Worm (Caenorhabditis elegans) whole organism, L4 larva: ENCODE data around the gene F09G8.5.

Experiments used
- D1046.2 ChIP-seq: fragments of 200-800 bp; sonication (Bioruptor generic); IDR thresholded peaks from 2 replicates; pipeline ENCODE4 v1.3.6; 2022; ENCODE audit warnings: missing genetic modification characterization, missing compliant biosample characterization
- F26F4.8 ChIP-seq: fragments of 200-800 bp; sonication (Bioruptor generic); conservative IDR thresholded peaks from 2 replicates; pipeline ENCODE4 v1.3.6; 2022; ENCODE audit warnings: missing genetic modification characterization, missing compliant biosample characterization
- F37D6.2 ChIP-seq: sonication (generic microtip); optimal IDR thresholded peaks from 2 replicates; lab custom pipeline; 2016; ENCODE audit warnings: mild to moderate bottlenecking, missing genetic modification characterization, missing compliant biosample characterization
- F44E2.7 ChIP-seq: fragments of 200-800 bp; sonication (Bioruptor generic); IDR thresholded peaks from 2 replicates; pipeline ENCODE4 v2.1.2; 2022; ENCODE audit warnings: missing genetic modification characterization, missing compliant biosample characterization
- R02D3.7 ChIP-seq: fragments of 150-350 bp; sonication (generic microtip); optimal IDR thresholded peaks from 3 replicates; lab custom pipeline; 2014; ENCODE audit warnings: missing biosample characterization, missing genetic modification characterization
- T26A8.4 ChIP-seq: fragments of 200-800 bp; sonication (Bioruptor generic); IDR thresholded peaks from 2 replicates; pipeline ENCODE4 v1.3.6; 2022; ENCODE audit warnings: missing genetic modification characterization, missing compliant biosample characterization
- Y48G9A.11 ChIP-seq: fragments of 200-800 bp; sonication (Bioruptor generic); IDR thresholded peaks from 2 replicates; pipeline ENCODE4 v1.3.6; 2022; ENCODE audit warnings: missing genetic modification reagents, missing genetic modification characterization, missing compliant biosample characterization
- Y5F2A.4 ChIP-seq: fragments of 200-800 bp; sonication (Bioruptor generic); optimal IDR thresholded peaks from 2 replicates; lab custom pipeline; 2018; ENCODE audit warnings: mild to moderate bottlenecking, missing genetic modification characterization, missing compliant biosample characterization
- ZK337.2 ChIP-seq: fragments of 200-800 bp; sonication (Bioruptor generic); IDR thresholded peaks from 2 replicates; pipeline ENCODE4 v1.3.6; 2022; ENCODE audit warnings: missing genetic modification reagents, missing genetic modification characterization, missing compliant biosample characterization
- ZK546.5 ChIP-seq, 2 experiments: sonication (generic microtip); optimal IDR thresholded peaks; 2 replicates each; lab custom pipeline; 2017; ENCODE audit warnings: missing biosample characterization in 2 of 2, missing genetic modification characterization in 2 of 2
- ama-1 ChIP-seq: fragments of 150-350 bp; optimal IDR thresholded peaks from 2 replicates; lab custom pipeline; 2014; ENCODE audit warnings: inconsistent platforms, mixed read lengths
- arid-1 ChIP-seq: fragments of 200-800 bp; sonication (Bioruptor generic); conservative IDR thresholded peaks from 2 replicates; pipeline ENCODE4 v1.3.6; 2022; ENCODE audit warnings: missing genetic modification reagents, missing genetic modification characterization, missing compliant biosample characterization
- ceh-20 ChIP-seq: fragments of 200-800 bp; sonication (Bioruptor generic); IDR thresholded peaks from 2 replicates; pipeline ENCODE4 v1.3.6; 2022; ENCODE audit warnings: missing genetic modification reagents, missing genetic modification characterization, missing compliant biosample characterization
- ceh-44 ChIP-seq: fragments of 200-800 bp; sonication (Bioruptor generic); IDR thresholded peaks from 2 replicates; pipeline ENCODE4 v1.3.6; 2022; ENCODE audit warnings: missing genetic modification reagents, missing genetic modification characterization, missing compliant biosample characterization
- ceh-82 ChIP-seq: sonication (generic microtip); optimal IDR thresholded peaks from 2 replicates; lab custom pipeline; 2017; ENCODE audit warnings: missing biosample characterization, missing genetic modification characterization
- daf-16 ChIP-seq, 3 experiments: sonication (generic microtip); optimal IDR thresholded peaks; 2 replicates each; lab custom pipeline; 2016 to 2017; ENCODE audit warnings: missing genetic modification characterization in 3 of 3, missing genetic modification reagents in 3 of 3, mild to moderate bottlenecking in 2 of 3, missing compliant biosample characterization in 2 of 3, missing biosample characterization in 1 of 3, moderate library complexity in 1 of 3
- daf-8 ChIP-seq: fragments of 200-800 bp; sonication (Bioruptor generic); IDR thresholded peaks from 2 replicates; pipeline ENCODE4 v1.3.6; 2022; ENCODE audit warnings: missing genetic modification characterization, missing compliant biosample characterization
- dmd-6 ChIP-seq: fragments of 200-800 bp; sonication (Bioruptor generic); IDR thresholded peaks from 2 replicates; pipeline ENCODE4 v1.3.6; 2022; ENCODE audit warnings: missing genetic modification reagents, missing genetic modification characterization, missing compliant biosample characterization
- dmd-8 ChIP-seq: fragments of 200-800 bp; sonication (Bioruptor generic); IDR thresholded peaks from 2 replicates; pipeline ENCODE4 v1.3.6; 2022; ENCODE audit warnings: missing genetic modification characterization, missing compliant biosample characterization
- dmd-9 ChIP-seq: fragments of 200-800 bp; sonication (Bioruptor generic); IDR thresholded peaks from 2 replicates; pipeline ENCODE4 v1.3.6; 2022; ENCODE audit warnings: missing genetic modification reagents, missing genetic modification characterization, missing compliant biosample characterization
- dpl-1 ChIP-seq: fragments of 150-350 bp; optimal IDR thresholded peaks from 2 replicates; lab custom pipeline; 2014; ENCODE audit warnings: missing biosample characterization, missing genetic modification reagents, missing genetic modification characterization
- duxl-1 ChIP-seq: sonication (generic microtip); optimal IDR thresholded peaks from 2 replicates; lab custom pipeline; 2016; ENCODE audit warnings: mild to moderate bottlenecking, missing genetic modification characterization, moderate library complexity, missing compliant biosample characterization; ENCODE audit not compliant: poor library complexity
- egl-43 ChIP-seq: fragments of 200-800 bp; sonication (Bioruptor generic); IDR thresholded peaks from 2 replicates; pipeline ENCODE4 v1.3.6; 2022; ENCODE audit warnings: missing genetic modification reagents, missing genetic modification characterization, missing compliant biosample characterization
- fos-1 ChIP-seq: fragments of 150-350 bp; optimal IDR thresholded peaks from 2 replicates; lab custom pipeline; 2014; ENCODE audit warnings: missing biosample characterization, missing genetic modification characterization
- hif-1 ChIP-seq, 2 experiments: sonication (generic microtip); optimal IDR thresholded peaks; 2 replicates each; lab custom pipeline; 2016 to 2017; ENCODE audit warnings: missing compliant biosample characterization in 2 of 2, missing genetic modification characterization in 2 of 2, missing genetic modification reagents in 2 of 2, missing genotype in 2 of 2, mild to moderate bottlenecking in 1 of 2
- hlh-30 ChIP-seq: sonication (generic microtip); optimal IDR thresholded peaks from 2 replicates; lab custom pipeline; 2017; ENCODE audit warnings: antibody characterized with exemption, mild to moderate bottlenecking, missing genetic modification characterization, missing compliant biosample characterization; ENCODE audit not compliant: insufficient read depth
- jun-1 ChIP-seq: fragments of 150-350 bp; optimal IDR thresholded peaks from 2 replicates; lab custom pipeline; 2014; ENCODE audit warnings: missing biosample characterization, missing genetic modification reagents, missing genetic modification characterization
- lin-13 ChIP-seq: fragments of 150-350 bp; optimal IDR thresholded peaks from 2 replicates; lab custom pipeline; 2014; ENCODE audit warnings: missing biosample characterization, missing genetic modification reagents, missing genetic modification characterization
- lin-15B ChIP-seq: fragments of 150-350 bp; sonication (generic microtip); optimal IDR thresholded peaks from 3 replicates; lab custom pipeline; 2014; ENCODE audit warnings: missing biosample characterization, missing genetic modification characterization
- lin-38 ChIP-seq: fragments of 200-800 bp; sonication (Bioruptor generic); IDR thresholded peaks from 2 replicates; pipeline ENCODE4 v1.3.6; 2022; ENCODE audit warnings: missing genetic modification reagents, missing genetic modification characterization, missing compliant biosample characterization
- lin-39 ChIP-seq: fragments of 150-350 bp; optimal IDR thresholded peaks from 2 replicates; lab custom pipeline; 2014; ENCODE audit warnings: missing biosample characterization, missing genetic modification reagents, missing genetic modification characterization
- lsy-2 ChIP-seq, 2 experiments: fragments of 150-350 bp in 1 of 2; sonication (generic microtip) in 1 of 2; optimal IDR thresholded peaks; 2 replicates each; lab custom pipeline; 2014 to 2017; ENCODE audit warnings: missing biosample characterization in 2 of 2, missing genetic modification characterization in 2 of 2
- madf-5 ChIP-seq, 2 experiments: fragments of 200-800 bp; sonication (Bioruptor generic); IDR thresholded peaks; 2 replicates each; pipeline ENCODE4 v1.3.6; 2022; ENCODE audit warnings: missing compliant biosample characterization in 2 of 2, missing genetic modification characterization in 2 of 2
- madf-9 ChIP-seq: fragments of 200-800 bp; sonication (Bioruptor generic); conservative IDR thresholded peaks from 2 replicates; pipeline ENCODE4 v1.3.6; 2022; ENCODE audit warnings: missing genetic modification reagents, missing genetic modification characterization, missing compliant biosample characterization
- mdl-1 ChIP-seq, 2 experiments: fragments of 150-350 bp in 1 of 2; sonication (generic microtip) in 1 of 2; optimal IDR thresholded peaks; 2 replicates each; lab custom pipeline; 2014 to 2017; ENCODE audit warnings: missing biosample characterization in 2 of 2, missing genetic modification characterization in 2 of 2
- mes-2 ChIP-seq: sonication (generic microtip); optimal IDR thresholded peaks from 2 replicates; lab custom pipeline; 2016; ENCODE audit warnings: missing genotype, mild to moderate bottlenecking, missing genetic modification characterization, missing compliant biosample characterization; ENCODE audit not compliant: poor library complexity, severe bottlenecking
- mxl-3 ChIP-seq: fragments of 200-800 bp; sonication (Bioruptor generic); optimal IDR thresholded peaks from 2 replicates; lab custom pipeline; 2018; ENCODE audit warnings: mild to moderate bottlenecking, missing genetic modification characterization, missing compliant biosample characterization
- nhr-25 ChIP-seq: sonication (generic microtip); optimal IDR thresholded peaks from 2 replicates; lab custom pipeline; 2017; ENCODE audit warnings: missing genetic modification characterization, mild to moderate bottlenecking, missing compliant biosample characterization, antibody characterized with exemption, moderate library complexity, borderline replicate concordance; ENCODE audit not compliant: insufficient read depth
- nhr-28 ChIP-seq: fragments of 150-350 bp; optimal IDR thresholded peaks from 2 replicates; lab custom pipeline; 2014; ENCODE audit warnings: missing biosample characterization, missing genetic modification characterization
- rbr-2 ChIP-seq: sonication (generic microtip); optimal IDR thresholded peaks from 2 replicates; lab custom pipeline; 2016; ENCODE audit warnings: missing genotype, missing genetic modification characterization, missing compliant biosample characterization
- saeg-2 ChIP-seq: fragments of 200-800 bp; sonication (Bioruptor generic); IDR thresholded peaks from 2 replicates; pipeline ENCODE4 v1.3.6; 2022; ENCODE audit warnings: missing genetic modification reagents, missing genetic modification characterization, missing compliant biosample characterization
- sdz-12 ChIP-seq: fragments of 200-800 bp; sonication (Bioruptor generic); optimal IDR thresholded peaks from 2 replicates; lab custom pipeline; 2018; ENCODE audit warnings: mild to moderate bottlenecking, missing genetic modification characterization, missing compliant biosample characterization
- tra-1 ChIP-seq: fragments of 200-800 bp; sonication (Bioruptor generic); IDR thresholded peaks from 2 replicates; pipeline ENCODE4 v1.3.6; 2022; ENCODE audit warnings: missing genetic modification reagents, missing genetic modification characterization, missing compliant biosample characterization
- zag-1 ChIP-seq: fragments of 150-350 bp; optimal IDR thresholded peaks from 2 replicates; lab custom pipeline; 2014; ENCODE audit warnings: missing biosample characterization, missing genetic modification characterization
- zip-2 ChIP-seq: fragments of 150-350 bp; optimal IDR thresholded peaks from 2 replicates; lab custom pipeline; 2014; ENCODE audit warnings: missing biosample characterization, missing genetic modification characterization
- ztf-11 ChIP-seq: fragments of 150-350 bp; optimal IDR thresholded peaks from 2 replicates; lab custom pipeline; 2014; ENCODE audit warnings: missing biosample characterization, missing genetic modification characterization

F09G8.5 gene

ce11 chrIII:8242809-8243208 is 12.0 kb upstream of the F09G8.5 start, which contains the start of gene C02F5.12 (continued):
- no peak for TF ChIP-seq hif-1 (tag; optimal IDR thresholded peaks at IDR 0.05; lab: Kevin White, UChicago)
- TF ChIP-seq ceh-82 (tag; lab: Kevin White, UChicago) = no peak
- no peak for TF ChIP-seq dmd-9 (GFP tag; lab: Robert Waterston, UW)
- no peak for TF ChIP-seq Y48G9A.11 (GFP tag; lab: Robert Waterston, UW)
- TF ChIP-seq fos-1 (tag; lab: Kevin White, UChicago) = no peak
- 0 out of 2 replicates have a peak, but pooled peaks have one; percentile 45 for TF ChIP-seq dmd-8 (GFP tag; lab: Robert Waterston, UW)
- no peak for TF ChIP-seq ztf-11 (tag; lab: Kevin White, UChicago)
- no peak for TF ChIP-seq Y5F2A.4 (GFP tag; lab: Kevin White, UChicago)
- no peak for TF ChIP-seq daf-8 (GFP tag; lab: Robert Waterston, UW)
- TF ChIP-seq R02D3.7 (tag; lab: Kevin White, UChicago) = no peak
- no peak for TF ChIP-seq F26F4.8 (GFP tag; lab: Robert Waterston, UW)
- no peak for TF ChIP-seq lin-39 (tag; lab: Kevin White, UChicago)
- no peak for TF ChIP-seq daf-16 (GFP tag; optimal IDR thresholded peaks at IDR 0.05; lab: Kevin White, UChicago)
- peak; percentile 39 for TF ChIP-seq daf-16 (tag; optimal IDR thresholded peaks at IDR 0.05; lab: Kevin White, UChicago)
- TF ChIP-seq jun-1 (tag; lab: Kevin White, UChicago) = no peak
- TF ChIP-seq hlh-30 (tag; lab: Kevin White, UChicago) = peak; percentile 79
- TF ChIP-seq lin-13 = peak; percentile 44
- peak; percentile 51 for TF ChIP-seq lin-38
- TF ChIP-seq mes-2 = peak; percentile 53
- TF ChIP-seq, all 104 proteins: peak for 17

- TF ChIP-seq F37D6.2 (tag; lab: Kevin White, UChicago) = no peak
- no peak for TF ChIP-seq ZK546.5 (tag; optimal IDR thresholded peaks at IDR 0.05; lab: Kevin White, UChicago)
- no peak for TF ChIP-seq madf-9 (GFP tag; lab: Robert Waterston, UW)
- TF ChIP-seq sdz-12 (GFP tag; lab: Kevin White, UChicago) = no peak
- TF ChIP-seq tra-1 = no peak
- TF ChIP-seq mes-2 = peak; percentile 36
- TF ChIP-seq lin-15B (tag; lab: Kevin White, UChicago) = no peak
- TF ChIP-seq dpl-1 (GFP tag; lab: Kevin White, UChicago) = peak; percentile 26
- no peak for TF ChIP-seq mxl-3
- TF ChIP-seq madf-5 (GFP tag; IDR thresholded peaks at IDR 0.05; lab: Robert Waterston, UW) = no peak
- TF ChIP-seq lin-38 = 0 out of 2 replicates have a peak, but pooled peaks have one; percentile 14
- TF ChIP-seq ZK337.2 (GFP tag; lab: Robert Waterston, UW) = no peak
- no peak for TF ChIP-seq zip-2 (tag; lab: Kevin White, UChicago)
- TF ChIP-seq hif-1 (tag; optimal IDR thresholded peaks at IDR 0.05; lab: Kevin White, UChicago) = no peak
- no peak for TF ChIP-seq rbr-2 (tag; lab: Kevin White, UChicago)
- no peak for TF ChIP-seq lin-13
- no peak for TF ChIP-seq egl-43 (GFP tag; lab: Robert Waterston, UW)
- TF ChIP-seq zag-1 (tag; lab: Kevin White, UChicago) = no peak
- TF ChIP-seq T26A8.4 (GFP tag; lab: Robert Waterston, UW) = no peak
- TF ChIP-seq saeg-2 (GFP tag; lab: Robert Waterston, UW) = no peak
- no peak for TF ChIP-seq dmd-6
- no peak for TF ChIP-seq arid-1 (GFP tag; lab: Robert Waterston, UW)
- TF ChIP-seq ceh-20 = no peak
- TF ChIP-seq lsy-2 (tag; optimal IDR thresholded peaks at IDR 0.05; lab: Kevin White, UChicago) = peak in 1 of 2 experiments; percentile 59
- no peak for TF ChIP-seq nhr-28 (tag; lab: Kevin White, UChicago)
- TF ChIP-seq duxl-1 (tag; lab: Kevin White, UChicago) = no peak
- TF ChIP-seq ceh-44 (GFP tag; lab: Robert Waterston, UW) = no peak
- no peak for TF ChIP-seq mdl-1 (tag; optimal IDR thresholded peaks at IDR 0.05; lab: Kevin White, UChicago)
- no peak for TF ChIP-seq F44E2.7
- TF ChIP-seq daf-16 (GFP tag; optimal IDR thresholded peaks at IDR 0.05; lab: Kevin White, UChicago) = no peak
- no peak for TF ChIP-seq daf-16 (tag; optimal IDR thresholded peaks at IDR 0.05; lab: Kevin White, UChicago)
- TF ChIP-seq nhr-25 (tag; lab: Kevin White, UChicago) = no peak
- no peak for TF ChIP-seq ceh-82 (tag; lab: Kevin White, UChicago)
- no peak for TF ChIP-seq ama-1 (lab: Kevin White, UChicago)
- no peak for TF ChIP-seq D1046.2
Observed at ce11 chrIII:8244052-8244451, 10.7 kb upstream of the F09G8.5 start, which contains the start of the genes pbs-6 and cids-1. Gene pbs-6, minus strand, starts transcription at chrIII:8244092. Gene cids-1, plus strand, starts transcription at chrIII:8244445.
